Worm (Caenorhabditis elegans) whole organism, L1 larva: ENCODE measurements around the gene C39B10.7.
A peak's percentile ranks its signal among the peaks of the same experiment; 100 is the strongest.

Experiments used
- C16A3.4 ChIP-seq: fragments of 150-350 bp; optimal IDR thresholded peaks from 2 replicates; lab custom pipeline; 2014; ENCODE audit warnings: missing biosample characterization, missing genetic modification characterization
- aha-1 ChIP-seq: fragments of 150-350 bp; optimal IDR thresholded peaks from 2 replicates; lab custom pipeline; 2014; ENCODE audit warnings: missing biosample characterization, missing genetic modification characterization
- ceh-8 ChIP-seq: fragments of 200-800 bp; sonication (Bioruptor generic); optimal IDR thresholded peaks from 2 replicates; lab custom pipeline; 2018; ENCODE audit warnings: mild to moderate bottlenecking, missing genetic modification characterization, moderate library complexity, missing compliant biosample characterization
- ceh-88 ChIP-seq: fragments of 200-800 bp; sonication (Bioruptor generic); IDR thresholded peaks from 2 replicates; pipeline ENCODE4 v1.3.6; 2022; ENCODE audit warnings: missing genetic modification characterization, missing compliant biosample characterization
- ceh-90 ChIP-seq: sonication (generic microtip); optimal IDR thresholded peaks from 2 replicates; lab custom pipeline; 2016; ENCODE audit warnings: missing genetic modification characterization, missing compliant biosample characterization
- efl-1 ChIP-seq, 4 experiments: fragments of 150-350 bp; optimal IDR thresholded peaks in 3 of 4; peaks in 1 of 4; 1 replicate in 1 of 4; 2 replicates in 3 of 4; lab custom pipeline; 2014; ENCODE audit warnings: missing biosample characterization in 2 of 4, missing genetic modification characterization in 2 of 4, missing genetic modification reagents in 2 of 4
- efl-3 ChIP-seq: fragments of 200-800 bp; sonication (Bioruptor generic); optimal IDR thresholded peaks from 2 replicates; lab custom pipeline; 2018; ENCODE audit warnings: mild to moderate bottlenecking, missing genetic modification characterization, missing compliant biosample characterization
- elt-3 ChIP-seq, 6 experiments: fragments of 150-350 bp in 1 of 6; sonication (generic microtip); optimal IDR thresholded peaks; 2 replicates each; lab custom pipeline; 2017 to 2018; ENCODE audit warnings: missing biosample characterization in 6 of 6, missing genetic modification characterization in 6 of 6, inconsistent platforms in 1 of 6
- ets-5 ChIP-seq: fragments of 200-800 bp; sonication (Bioruptor generic); IDR thresholded peaks from 2 replicates; pipeline ENCODE4 v1.3.6; 2022; ENCODE audit warnings: missing genetic modification characterization, missing compliant biosample characterization
- fkh-10 ChIP-seq: sonication (generic microtip); optimal IDR thresholded peaks from 2 replicates; lab custom pipeline; 2017; ENCODE audit warnings: missing biosample characterization, missing genetic modification reagents, missing genetic modification characterization
- fos-1 ChIP-seq: fragments of 150-350 bp; optimal IDR thresholded peaks from 2 replicates; lab custom pipeline; 2014; ENCODE audit warnings: missing biosample characterization, missing genetic modification characterization
- irx-1 ChIP-seq: sonication (generic microtip); optimal IDR thresholded peaks from 2 replicates; lab custom pipeline; 2016; ENCODE audit warnings: missing genetic modification characterization, missing compliant biosample characterization
- isw-1 ChIP-seq: fragments of 200-800 bp; sonication (Bioruptor generic); IDR thresholded peaks from 2 replicates; pipeline ENCODE4 v1.3.6; 2022; ENCODE audit warnings: missing genetic modification characterization, missing compliant biosample characterization
- jun-1 ChIP-seq: fragments of 150-350 bp; optimal IDR thresholded peaks from 2 replicates; lab custom pipeline; 2014; ENCODE audit warnings: missing biosample characterization, missing genetic modification reagents, missing genetic modification characterization
- lin-14 ChIP-seq: fragments of 200-800 bp; sonication (Bioruptor generic); optimal IDR thresholded peaks from 2 replicates; lab custom pipeline; 2018; ENCODE audit warnings: mild to moderate bottlenecking, missing genetic modification characterization, moderate library complexity, missing compliant biosample characterization
- lin-15B ChIP-seq: fragments of 150-350 bp; sonication (generic microtip); optimal IDR thresholded peaks from 3 replicates; lab custom pipeline; 2014; ENCODE audit warnings: missing biosample characterization, missing genetic modification characterization
- lin-39 ChIP-seq: fragments of 150-350 bp; optimal IDR thresholded peaks from 2 replicates; lab custom pipeline; 2014; ENCODE audit warnings: missing biosample characterization, missing genetic modification reagents, missing genetic modification characterization
- lir-3 ChIP-seq: sonication (generic microtip); optimal IDR thresholded peaks from 2 replicates; lab custom pipeline; 2016; ENCODE audit warnings: mild to moderate bottlenecking, missing genetic modification characterization, moderate library complexity, missing compliant biosample characterization; ENCODE audit not compliant: poor library complexity
- lsy-2 ChIP-seq, 2 experiments: fragments of 150-350 bp; optimal IDR thresholded peaks; 2 replicates each; lab custom pipeline; 2014; ENCODE audit warnings: missing biosample characterization in 2 of 2, missing genetic modification characterization in 2 of 2
- mdl-1 ChIP-seq, 2 experiments: fragments of 150-350 bp; optimal IDR thresholded peaks; 2 replicates each; lab custom pipeline; 2014 to 2017; ENCODE audit warnings: missing biosample characterization in 2 of 2, missing genetic modification characterization in 2 of 2, inconsistent platforms in 1 of 2
- mef-2 ChIP-seq: fragments of 150-350 bp; optimal IDR thresholded peaks from 2 replicates; lab custom pipeline; 2014; ENCODE audit warnings: missing biosample characterization, missing genetic modification characterization
- nhr-28 ChIP-seq: fragments of 150-350 bp; optimal IDR thresholded peaks from 2 replicates; lab custom pipeline; 2014; ENCODE audit warnings: missing biosample characterization, missing genetic modification characterization
- nhr-47 ChIP-seq: sonication (generic microtip); optimal IDR thresholded peaks from 2 replicates; lab custom pipeline; 2016; ENCODE audit warnings: mild to moderate bottlenecking, missing genetic modification characterization, moderate library complexity, missing compliant biosample characterization
- nhr-90 ChIP-seq: sonication (generic microtip); optimal IDR thresholded peaks from 2 replicates; lab custom pipeline; 2016; ENCODE audit warnings: mild to moderate bottlenecking, missing genetic modification characterization, missing compliant biosample characterization; ENCODE audit not compliant: poor library complexity
- snpc-4 ChIP-seq: fragments of 150-350 bp; optimal IDR thresholded peaks from 2 replicates; lab custom pipeline; 2014; ENCODE audit warnings: missing biosample characterization, missing genetic modification characterization
- sptf-1 ChIP-seq: fragments of 150-350 bp; optimal IDR thresholded peaks from 2 replicates; lab custom pipeline; 2014; ENCODE audit warnings: missing biosample characterization, missing genetic modification characterization
- sup-37 ChIP-seq: fragments of 200-800 bp; sonication (Bioruptor generic); optimal IDR thresholded peaks from 2 replicates; lab custom pipeline; 2018; ENCODE audit warnings: mild to moderate bottlenecking, missing genetic modification characterization, missing compliant biosample characterization
- unc-130 ChIP-seq: fragments of 150-350 bp; optimal IDR thresholded peaks from 2 replicates; lab custom pipeline; 2017; ENCODE audit warnings: missing biosample characterization, missing genetic modification characterization, inconsistent platforms
- unc-30 ChIP-seq: sonication (generic microtip); optimal IDR thresholded peaks from 2 replicates; lab custom pipeline; 2017; ENCODE audit warnings: missing biosample characterization, missing genetic modification characterization
- unc-86 ChIP-seq: sonication (generic microtip); optimal IDR thresholded peaks from 2 replicates; lab custom pipeline; 2016; ENCODE audit warnings: missing genetic modification characterization, missing compliant biosample characterization
- unc-98 ChIP-seq: fragments of 200-800 bp; sonication (Bioruptor generic); IDR thresholded peaks from 2 replicates; pipeline ENCODE4 v1.3.6; 2022; ENCODE audit warnings: missing genetic modification characterization, missing compliant biosample characterization
- vab-15 ChIP-seq: sonication (generic microtip); optimal IDR thresholded peaks from 2 replicates; lab custom pipeline; 2017; ENCODE audit warnings: missing genotype, mild to moderate bottlenecking, missing genetic modification characterization, missing compliant biosample characterization
- xbp-1 ChIP-seq: sonication (generic microtip); optimal IDR thresholded peaks from 2 replicates; lab custom pipeline; 2016; ENCODE audit warnings: missing genetic modification characterization, missing compliant biosample characterization
- zag-1 ChIP-seq: fragments of 150-350 bp; optimal IDR thresholded peaks from 2 replicates; lab custom pipeline; 2014; ENCODE audit warnings: missing biosample characterization, missing genetic modification characterization
- ztf-11 ChIP-seq, 2 experiments: sonication (generic microtip); optimal IDR thresholded peaks; 2 replicates each; lab custom pipeline; 2016 to 2017; ENCODE audit warnings: missing genetic modification characterization in 2 of 2, missing biosample characterization in 1 of 2, missing compliant biosample characterization in 1 of 2
- ztf-4 ChIP-seq: fragments of 150-350 bp; optimal IDR thresholded peaks from 2 replicates; lab custom pipeline; 2014; ENCODE audit warnings: missing biosample characterization, missing genetic modification characterization

Gene C39B10.7

DNA sequence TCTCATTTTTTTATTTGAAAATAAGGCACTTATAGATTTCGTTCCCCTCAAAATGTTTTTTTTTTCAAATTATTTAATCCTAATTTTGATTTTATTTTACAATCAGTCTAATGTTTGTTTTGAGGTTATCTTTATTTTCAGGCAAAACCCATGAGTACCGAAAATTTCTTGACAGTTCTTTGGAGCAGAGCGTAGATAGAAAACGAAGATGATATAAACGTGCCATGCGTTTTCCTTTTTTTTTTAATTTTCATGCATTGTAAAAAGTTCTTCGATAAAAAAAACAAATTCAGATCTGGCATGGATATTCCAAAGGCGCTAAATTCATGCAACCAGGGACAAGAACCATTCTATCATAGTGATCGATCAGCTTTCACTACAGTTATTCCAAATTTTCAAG is 14.4 kb downstream of the C39B10.7 start, which contains the start of gene C33D3.5:
Gene C33D3.5 (plus strand): TSS at position 301 of the 400 bp plus-strand sequence.
- TF ChIP-seq efl-1 (optimal IDR thresholded peaks at IDR 0.05; lab: Kevin White, UChicago) = no peak
- peak in 1 of 2 experiments; percentile 41 for TF ChIP-seq efl-1 (GFP tag; optimal IDR thresholded peaks at IDR 0.05 in 1 of 2; lab: Kevin White, UChicago)
- no peak for TF ChIP-seq lin-14

DNA sequence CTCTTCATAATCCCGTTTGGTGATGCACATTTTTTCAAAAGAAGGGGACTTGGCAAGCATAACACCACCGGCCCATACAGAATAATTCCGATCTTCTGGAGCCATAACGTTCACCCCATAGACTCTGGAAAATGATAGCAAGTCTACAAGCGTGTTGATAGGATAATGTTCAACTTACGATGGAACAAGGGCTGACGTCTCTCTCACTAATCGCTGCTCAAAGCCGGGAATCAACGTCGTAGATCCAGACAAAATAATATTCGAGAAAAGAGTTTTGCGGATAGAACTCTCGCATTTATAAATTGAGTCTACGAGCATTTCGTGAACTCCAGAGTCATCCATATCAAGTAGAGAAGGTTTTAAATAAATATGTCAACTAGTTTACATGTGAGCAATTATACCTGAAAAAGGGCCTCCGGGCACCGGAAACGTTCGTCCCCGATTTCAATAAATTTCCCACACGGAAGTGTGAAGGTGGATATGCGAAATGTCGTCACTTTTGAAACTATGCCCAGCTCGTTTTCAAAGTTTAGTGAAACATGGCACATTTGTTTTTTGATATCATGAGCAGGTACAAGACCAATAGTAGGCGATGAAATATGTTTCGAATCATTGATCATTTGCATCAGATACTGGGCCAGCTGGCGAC is 15.3 kb downstream of the C39B10.7 start:
- TF ChIP-seq elt-3 (tag; optimal IDR thresholded peaks at IDR 0.05; lab: Kevin White, UChicago) (no peak), mdl-1 (tag; optimal IDR thresholded peaks at IDR 0.05; lab: Kevin White, UChicago) (no peak), ztf-11 (tag; optimal IDR thresholded peaks at IDR 0.05; lab: Kevin White, UChicago) (no peak), jun-1 (no peak), nhr-47 (tag; lab: Kevin White, UChicago) (no peak), ceh-8 (no peak), vab-15 (tag; lab: Kevin White, UChicago) (no peak), snpc-4 (tag; lab: Kevin White, UChicago) (no peak), C16A3.4 (tag; lab: Kevin White, UChicago) (no peak), ztf-4 (tag; lab: Kevin White, UChicago) (no peak), fos-1 (no peak), irx-1 (no peak), xbp-1 (no peak), nhr-28 (tag; lab: Kevin White, UChicago) (no peak), efl-3 (GFP tag; lab: Kevin White, UChicago) (no peak), lin-15B (no peak), fkh-10 (GFP tag; lab: Kevin White, UChicago) (no peak), sptf-1 (no peak)

DNA sequence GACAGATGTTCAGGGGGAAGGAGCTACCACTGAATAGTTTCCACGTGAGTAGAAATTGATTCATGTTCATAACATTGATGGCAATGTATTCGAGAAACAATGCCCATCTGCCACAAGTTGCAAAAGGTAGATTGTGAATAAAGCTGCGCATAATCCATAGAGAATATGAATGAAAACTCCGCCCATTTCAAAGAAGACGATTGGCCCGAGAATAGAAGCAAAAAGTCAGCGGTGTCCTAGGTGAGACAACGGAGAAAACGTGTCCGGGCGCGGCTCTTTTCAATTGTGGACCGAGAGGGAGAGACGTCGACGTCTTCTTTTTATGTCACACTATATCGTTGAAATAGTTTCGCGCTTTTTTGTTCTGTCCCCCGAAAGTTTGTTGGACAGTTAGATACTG is 22.9 kb downstream of the C39B10.7 start, which contains the start of gene vab-3:
Gene vab-3 (plus strand): TSS at position 301 of the 400 bp plus-strand sequence.
- no peak for TF ChIP-seq unc-130 (tag; lab: Kevin White, UChicago)

DNA sequence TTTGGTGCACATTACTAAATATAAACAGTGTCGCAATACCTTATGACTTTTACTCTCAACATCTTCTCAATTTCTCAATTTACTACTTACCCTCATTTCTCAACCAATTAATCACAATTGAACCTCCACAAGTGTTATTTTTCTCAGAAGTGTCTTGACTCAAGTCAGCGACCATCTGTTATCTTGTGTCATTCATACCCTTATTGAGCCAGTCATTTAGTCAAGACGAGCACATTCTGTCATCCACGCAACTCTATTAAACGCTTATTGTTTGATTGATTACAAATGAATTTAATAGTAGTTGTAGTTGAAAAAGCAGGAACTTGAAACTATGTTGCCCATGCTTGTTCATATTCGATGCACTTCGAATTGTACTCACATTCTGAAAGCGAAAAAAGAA is 26.7 kb downstream of the C39B10.7 start:
- TF ChIP-seq lin-39 (tag; lab: Kevin White, UChicago) (no peak), efl-1 (optimal IDR thresholded peaks at IDR 0.05; lab: Kevin White, UChicago) (no peak), efl-1 (GFP tag; optimal IDR thresholded peaks at IDR 0.05 in 1 of 2; lab: Kevin White, UChicago) (no peak), isw-1 (GFP tag; lab: Robert Waterston, UW) (no peak), ceh-88 (GFP tag; lab: Robert Waterston, UW) (no peak), mdl-1 (tag; optimal IDR thresholded peaks at IDR 0.05; lab: Kevin White, UChicago) (no peak), nhr-90 (tag; lab: Kevin White, UChicago) (no peak), lin-14 (no peak), mef-2 (tag; lab: Kevin White, UChicago) (no peak), ets-5 (no peak), lin-15B (no peak), unc-30 (tag; lab: Kevin White, UChicago) (no peak), irx-1 (no peak), lir-3 (tag; lab: Kevin White, UChicago) (no peak), aha-1 (no peak), fkh-10 (GFP tag; lab: Kevin White, UChicago) (no peak), unc-86 (tag; lab: Kevin White, UChicago) (no peak), lsy-2 (tag; optimal IDR thresholded peaks at IDR 0.05; lab: Kevin White, UChicago) (no peak), xbp-1 (no peak), zag-1 (tag; lab: Kevin White, UChicago) (no peak)

DNA sequence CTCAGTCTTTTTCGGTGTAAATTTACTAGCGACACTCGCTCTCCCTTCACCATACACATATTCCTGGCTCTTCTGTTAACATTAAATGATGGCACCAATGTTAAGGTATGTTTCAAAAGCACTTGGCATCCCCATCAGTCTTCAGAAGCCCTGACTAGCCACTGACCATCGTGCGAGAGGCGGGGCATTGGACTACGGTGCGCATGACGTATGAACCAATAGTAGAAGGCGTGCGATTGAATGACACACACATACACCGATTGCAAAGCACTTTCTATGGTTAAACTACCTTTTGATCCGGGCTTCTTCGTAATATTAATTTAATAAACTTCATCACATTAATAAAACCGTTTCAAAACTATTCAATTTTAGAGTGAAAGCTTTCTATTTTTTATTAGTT is 28.5 kb downstream of the C39B10.7 start:
- TF ChIP-seq sup-37 (GFP tag; lab: Kevin White, UChicago) (no peak), xbp-1 (no peak), lsy-2 (tag; optimal IDR thresholded peaks at IDR 0.05; lab: Kevin White, UChicago) (peak in 1 of 2 experiments; percentile 50), unc-98 (GFP tag; lab: Robert Waterston, UW) (no peak), ceh-90 (tag; lab: Kevin White, UChicago) (no peak)
- TF ChIP-seq, all 84 proteins: peak for 1
